Fruit fly (Drosophila melanogaster): ENCODE data around the gene Fim.

The Fim gene

dm6 chrX:17297070-17297689 is 4.5 kb downstream of the Fim start (continued):
- peak; percentile 42 for TF ChIP-seq CG4424 (GFP tag; optimal IDR thresholded peaks at IDR 0.05)
- peak; percentile 48 for TF ChIP-seq dmrt11E (tag; optimal IDR thresholded peaks at IDR 0.05)
- no peak for TF ChIP-seq GATAe (GFP tag; conservative IDR thresholded peaks at IDR 0.05)
- peak; percentile 38 for TF ChIP-seq PHDP (tag; optimal IDR thresholded peaks at IDR 0.05)
- peak; percentile 51 for TF ChIP-seq CG1529 (GFP tag; optimal IDR thresholded peaks at IDR 0.05)
- TF ChIP-seq CG8388 (GFP tag; optimal IDR thresholded peaks at IDR 0.05): peak; percentile 88
- TF ChIP-seq YL-1 (GFP tag; optimal IDR thresholded peaks at IDR 0.05): no peak
- TF ChIP-seq ab (GFP tag; optimal IDR thresholded peaks at IDR 0.05): no peak
- TF ChIP-seq Atf6 (GFP tag; IDR thresholded peaks at IDR 0.05): no peak
- TF ChIP-seq sim (GFP tag; IDR thresholded peaks at IDR 0.05): no peak
- TF ChIP-seq ranshi (GFP tag; IDR thresholded peaks at IDR 0.05): 0 out of 2 replicates have a peak, but pooled peaks have one; percentile 19
- TF ChIP-seq CG4282 (GFP tag; optimal IDR thresholded peaks at IDR 0.05): peak; percentile 11
- no peak for TF ChIP-seq ftz-f1 (GFP tag; optimal IDR thresholded peaks at IDR 0.05)
- no peak for TF ChIP-seq pan (optimal IDR thresholded peaks at IDR 0.05)
- peak in 1 of 2 experiments; percentile 12 for TF ChIP-seq pan (GFP tag; optimal IDR thresholded peaks at IDR 0.05 in 1 of 2, IDR thresholded peaks at IDR 0.05 in 1 of 2)
- no peak for TF ChIP-seq al (GFP tag; IDR thresholded peaks at IDR 0.05)
- TF ChIP-seq Oli (tag; optimal IDR thresholded peaks at IDR 0.05): peak; percentile 63
- no peak for TF ChIP-seq TFAM (GFP tag; optimal IDR thresholded peaks at IDR 0.05)
- TF ChIP-seq Adf1 (GFP tag; IDR thresholded peaks at IDR 0.05): no peak
- no peak for TF ChIP-seq psq (GFP tag; optimal IDR thresholded peaks at IDR 0.05)
- TF ChIP-seq eve (GFP tag; optimal IDR thresholded peaks at IDR 0.05): peak in 1 of 2 experiments; percentile 76
- no peak for TF ChIP-seq seq (GFP tag; IDR thresholded peaks at IDR 0.05)
- no peak for TF ChIP-seq B-H2 (GFP tag; optimal IDR thresholded peaks at IDR 0.05)
- TF ChIP-seq tna (GFP tag; IDR thresholded peaks at IDR 0.05; ENCODE audit: partially characterized antibody): no peak
- no peak for TF ChIP-seq CG12942 (GFP tag; optimal IDR thresholded peaks at IDR 0.05)
- no peak for TF ChIP-seq slbo (GFP tag; IDR thresholded peaks at IDR 0.05)
- TF ChIP-seq CG12104 (GFP tag; optimal IDR thresholded peaks at IDR 0.05): no peak
- no peak for TF ChIP-seq CG8290 (GFP tag; optimal IDR thresholded peaks at IDR 0.05)
- TF ChIP-seq CG8290 (tag; optimal IDR thresholded peaks at IDR 0.05): peak in 1 of 2 experiments; percentile 33
- TF ChIP-seq CG3726 (GFP tag; IDR thresholded peaks at IDR 0.05): no peak
- peak; percentile 2 for TF ChIP-seq CG12236 (GFP tag; optimal IDR thresholded peaks at IDR 0.05)
- peak in 1 of 2 experiments; percentile 49 for TF ChIP-seq chif (GFP tag; optimal IDR thresholded peaks at IDR 0.05)
- peak; percentile 37 for TF ChIP-seq Sox100B (GFP tag; optimal IDR thresholded peaks at IDR 0.05)
- no peak for TF ChIP-seq Doc3 (GFP tag; IDR thresholded peaks at IDR 0.05; ENCODE audit: partially characterized antibody)
- peak; percentile 28 for TF ChIP-seq az2 (GFP tag; optimal IDR thresholded peaks at IDR 0.05)
- TF ChIP-seq Blimp-1 (GFP tag; optimal IDR thresholded peaks at IDR 0.05): peak; percentile 86
- peak; percentile 59; the same call in 1 of the 2 replicates for TF ChIP-seq Awh (GFP tag; IDR thresholded peaks at IDR 0.05)
- peak; percentile 10 for TF ChIP-seq Abd-B (GFP tag; optimal IDR thresholded peaks at IDR 0.05)
- TF ChIP-seq NC2β (GFP tag; optimal IDR thresholded peaks at IDR 0.05): peak; percentile 42
- TF ChIP-seq Rx (GFP tag; IDR thresholded peaks at IDR 0.05): no peak
- peak; percentile 33 for TF ChIP-seq CG12219 (GFP tag; optimal IDR thresholded peaks at IDR 0.05)
- TF ChIP-seq org-1 (GFP tag; optimal IDR thresholded peaks at IDR 0.05): peak; percentile 22
- no peak for TF ChIP-seq CG2889 (GFP tag; IDR thresholded peaks at IDR 0.05)
- TF ChIP-seq Max (GFP tag; optimal IDR thresholded peaks at IDR 0.05): peak; percentile 0
- TF ChIP-seq hbn (GFP tag; IDR thresholded peaks at IDR 0.05; ENCODE audit: partially characterized antibody): no peak
- TF ChIP-seq Pdp1 (GFP tag; optimal IDR thresholded peaks at IDR 0.05): peak; percentile 36 to 54
- no peak for TF ChIP-seq Bteb2 (GFP tag; optimal IDR thresholded peaks at IDR 0.05)
- no peak for TF ChIP-seq btn (GFP tag; optimal IDR thresholded peaks at IDR 0.05)
- no peak for TF ChIP-seq NK7.1 (GFP tag; optimal IDR thresholded peaks at IDR 0.05)
- peak; percentile 36 for TF ChIP-seq CG4707 (GFP tag; optimal IDR thresholded peaks at IDR 0.05)
- peak; percentile 39; the same call in 1 of the 3 replicates for TF ChIP-seq croc (GFP tag; conservative IDR thresholded peaks at IDR 0.05)

Data from whole organism, embryonic.